Worm (Caenorhabditis elegans) whole organism, young adult: Measurements from ENCODE around the gene cylc-1.
A peak's percentile ranks its signal among the peaks of the same experiment; 100 is the strongest.
"Not testable (repeated sequence)": the region's sequence is repeated elsewhere in the genome, so short reads cannot be mapped to it uniquely, and the experiment has no call there.

Experiments used
- C17E4.6 ChIP-seq: fragments of 200-800 bp; sonication (Bioruptor generic); IDR thresholded peaks from 2 replicates; pipeline ENCODE4 v1.3.6; 2022; ENCODE audit warnings: missing genetic modification reagents, missing genetic modification characterization, missing compliant biosample characterization
- D2030.7 ChIP-seq: fragments of 200-800 bp; sonication (Bioruptor generic); IDR thresholded peaks from 2 replicates; pipeline ENCODE4 v1.3.6; 2022; ENCODE audit warnings: missing genetic modification reagents, missing genetic modification characterization, missing compliant biosample characterization
- F33H1.4 ChIP-seq: fragments of 200-800 bp; sonication (Bioruptor generic); IDR thresholded peaks from 2 replicates; pipeline ENCODE4 v1.3.6; 2022; ENCODE audit warnings: missing genetic modification reagents, missing genetic modification characterization, missing compliant biosample characterization
- Y53G8AR.9 ChIP-seq: fragments of 200-800 bp; sonication (Bioruptor generic); conservative IDR thresholded peaks from 2 replicates; pipeline ENCODE4 v1.3.6; 2022; ENCODE audit warnings: missing genetic modification reagents, missing genetic modification characterization, missing compliant biosample characterization
- Y56A3A.18 ChIP-seq: fragments of 200-800 bp; sonication (Bioruptor generic); IDR thresholded peaks from 2 replicates; pipeline ENCODE4 v1.3.6; 2022; ENCODE audit warnings: missing genetic modification reagents, missing genetic modification characterization, missing compliant biosample characterization
- attf-6 ChIP-seq: fragments of 200-800 bp; sonication (Bioruptor generic); IDR thresholded peaks from 2 replicates; pipeline ENCODE4 v1.3.6; 2022; ENCODE audit warnings: missing genetic modification reagents, missing genetic modification characterization, missing compliant biosample characterization
- bed-2 ChIP-seq: fragments of 200-800 bp; sonication (Bioruptor generic); IDR thresholded peaks from 2 replicates; pipeline ENCODE4 v1.3.6; 2022; ENCODE audit warnings: missing genetic modification reagents, missing genetic modification characterization, missing compliant biosample characterization
- ceh-100 ChIP-seq: fragments of 200-800 bp; sonication (Bioruptor generic); IDR thresholded peaks from 2 replicates; pipeline ENCODE4 v1.3.6; 2022; ENCODE audit warnings: missing genetic modification reagents, missing genetic modification characterization, missing compliant biosample characterization
- dox-1 ChIP-seq: fragments of 200-800 bp; sonication (Bioruptor generic); IDR thresholded peaks from 2 replicates; pipeline ENCODE4 v1.3.6; 2022; ENCODE audit warnings: missing genetic modification reagents, missing genetic modification characterization, missing compliant biosample characterization
- ekl-4 ChIP-seq: fragments of 200-800 bp; sonication (Bioruptor generic); IDR thresholded peaks from 2 replicates; pipeline ENCODE4 v1.3.6; 2022; ENCODE audit warnings: missing genetic modification reagents, missing genetic modification characterization, missing compliant biosample characterization
- gei-17 ChIP-seq: fragments of 200-800 bp; sonication (Bioruptor generic); optimal IDR thresholded peaks from 2 replicates; lab custom pipeline; 2018; ENCODE audit warnings: mild to moderate bottlenecking, missing genetic modification characterization, missing compliant biosample characterization
- hlh-26 ChIP-seq: fragments of 200-800 bp; sonication (Bioruptor generic); conservative IDR thresholded peaks from 2 replicates; pipeline ENCODE4 v1.3.6; 2022; ENCODE audit warnings: missing genetic modification reagents, missing genetic modification characterization, missing compliant biosample characterization
- hmg-1.2 ChIP-seq: fragments of 200-800 bp; sonication (Bioruptor generic); IDR thresholded peaks from 2 replicates; pipeline ENCODE4 v1.3.6; 2022; ENCODE audit warnings: missing genetic modification reagents, missing genetic modification characterization, missing compliant biosample characterization
- hmg-20 ChIP-seq: fragments of 200-800 bp; sonication (Bioruptor generic); IDR thresholded peaks from 2 replicates; pipeline ENCODE4 v1.3.6; 2022; ENCODE audit warnings: missing genetic modification reagents, missing genetic modification characterization, missing compliant biosample characterization
- hsf-1 ChIP-seq: fragments of 200-800 bp; sonication (Bioruptor generic); IDR thresholded peaks from 2 replicates; pipeline ENCODE4 v1.3.6; 2022; ENCODE audit warnings: missing genetic modification reagents, missing genetic modification characterization, missing compliant biosample characterization
- lin-26 ChIP-seq: fragments of 200-800 bp; sonication (Bioruptor generic); IDR thresholded peaks from 2 replicates; pipeline ENCODE4 v1.3.6; 2022; ENCODE audit warnings: missing genetic modification reagents, missing genetic modification characterization, missing compliant biosample characterization
- madf-3 ChIP-seq: fragments of 200-800 bp; sonication (Bioruptor generic); IDR thresholded peaks from 2 replicates; pipeline ENCODE4 v1.3.6; 2022; ENCODE audit warnings: missing genetic modification reagents, missing genetic modification characterization, missing compliant biosample characterization
- madf-6 ChIP-seq: fragments of 200-800 bp; sonication (Bioruptor generic); IDR thresholded peaks from 2 replicates; pipeline ENCODE4 v1.3.6; 2022; ENCODE audit warnings: missing genetic modification reagents, missing genetic modification characterization, missing compliant biosample characterization
- mcd-1 ChIP-seq: fragments of 200-800 bp; sonication (Bioruptor generic); IDR thresholded peaks from 2 replicates; pipeline ENCODE4 v1.3.6; 2022; ENCODE audit warnings: missing genetic modification reagents, missing genetic modification characterization, missing compliant biosample characterization
- nfyb-1 ChIP-seq: fragments of 200-800 bp; sonication (Bioruptor generic); IDR thresholded peaks from 2 replicates; pipeline ENCODE4 v1.3.6; 2022; ENCODE audit warnings: missing genetic modification reagents, missing genetic modification characterization, missing compliant biosample characterization
- pbrm-1 ChIP-seq: fragments of 200-800 bp; sonication (Bioruptor generic); IDR thresholded peaks from 2 replicates; pipeline ENCODE4 v1.3.6; 2022; ENCODE audit warnings: missing genetic modification reagents, missing genetic modification characterization, missing compliant biosample characterization
- rcor-1 ChIP-seq: fragments of 200-800 bp; sonication (Bioruptor generic); IDR thresholded peaks from 2 replicates; pipeline ENCODE4 v1.3.6; 2022; ENCODE audit warnings: missing genetic modification reagents, missing genetic modification characterization, missing compliant biosample characterization
- rpc-1 ChIP-seq, 2 experiments: fragments of 150-350 bp in 1 of 2; sonication (generic microtip) in 1 of 2; optimal IDR thresholded peaks; 2 replicates each; lab custom pipeline; 2014 to 2018; ENCODE audit warnings: missing biosample characterization in 1 of 2, missing genetic modification characterization in 1 of 2, missing genetic modification reagents in 1 of 2, missing genotype in 1 of 2
- snpc-1.1 ChIP-seq: sonication (generic microtip); optimal IDR thresholded peaks from 2 replicates; lab custom pipeline; 2017; ENCODE audit warnings: missing genetic modification characterization, mild to moderate bottlenecking, missing compliant biosample characterization, antibody characterized with exemption, moderate library complexity, missing genotype, missing genetic modification reagents; ENCODE audit not compliant: insufficient read depth
- snpc-1.3 ChIP-seq: sonication (generic microtip); optimal IDR thresholded peaks from 2 replicates; lab custom pipeline; 2017; ENCODE audit warnings: missing genetic modification characterization, mild to moderate bottlenecking, missing compliant biosample characterization, antibody characterized with exemption, moderate library complexity, missing genotype, missing genetic modification reagents; ENCODE audit not compliant: insufficient read depth
- snpc-3.4 ChIP-seq: sonication (generic microtip); optimal IDR thresholded peaks from 2 replicates; lab custom pipeline; 2017; ENCODE audit warnings: missing genetic modification characterization, mild to moderate bottlenecking, missing compliant biosample characterization, antibody characterized with exemption, moderate library complexity, missing genotype, missing genetic modification reagents
- snpc-4 ChIP-seq, 5 experiments: fragments of 150-350 bp in 1 of 5; sonication (generic microtip) in 4 of 5; optimal IDR thresholded peaks; 2 replicates each; lab custom pipeline; 2014 to 2018; ENCODE audit warnings: missing genetic modification characterization in 5 of 5, missing biosample characterization in 3 of 5, antibody characterized with exemption in 2 of 5, mild to moderate bottlenecking in 2 of 5, missing compliant biosample characterization in 2 of 5, missing genotype in 2 of 5, moderate library complexity in 2 of 5, missing genetic modification reagents in 1 of 5
- tbp1 ChIP-seq: fragments of 200-800 bp; sonication (Bioruptor generic); optimal IDR thresholded peaks from 2 replicates; lab custom pipeline; 2018; ENCODE audit warnings: mild to moderate bottlenecking, missing genetic modification characterization, missing compliant biosample characterization
- unc-62 ChIP-seq: fragments of 150-350 bp; optimal IDR thresholded peaks from 2 replicates; lab custom pipeline; 2014; ENCODE audit warnings: missing biosample characterization, missing genetic modification reagents, missing genetic modification characterization
- ztf-26 ChIP-seq: sonication (generic microtip); optimal IDR thresholded peaks from 2 replicates; lab custom pipeline; 2017; ENCODE audit warnings: missing genetic modification characterization, missing compliant biosample characterization

Gene cylc-1

DNA sequence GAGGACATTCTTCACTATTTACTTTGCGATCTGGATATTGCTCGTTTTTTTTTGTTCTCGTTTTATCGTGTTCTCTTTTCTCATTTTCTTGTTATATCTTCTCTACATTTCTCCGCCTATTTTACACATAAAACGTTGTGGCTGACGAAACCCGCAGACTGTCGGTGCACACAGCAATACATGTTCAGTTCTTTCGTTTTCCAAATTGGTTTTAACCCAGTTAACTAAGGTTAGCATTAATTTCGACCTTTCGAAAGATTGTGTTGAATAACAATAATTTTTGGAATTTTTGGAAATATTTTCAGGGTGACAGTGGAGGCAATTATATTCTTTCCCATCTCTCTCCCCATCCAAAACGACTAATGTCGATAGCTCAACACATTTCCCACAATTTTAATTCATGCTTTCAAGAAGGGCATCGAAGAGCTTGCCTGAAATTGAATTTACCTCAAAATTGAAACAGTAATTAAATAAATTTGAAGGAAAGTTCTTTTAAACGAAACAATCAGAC lies 39.2 kb upstream of the cylc-1 start (continued):
- TF ChIP-seq snpc-1.3 (tag; lab: Kevin White, UChicago) = peak; percentile 15
- peak; percentile 63; the same call in 1 of the 2 replicates for TF ChIP-seq lin-26 (GFP tag; lab: Robert Waterston, UW)
- peak; percentile 88 for TF ChIP-seq snpc-1.1

DNA sequence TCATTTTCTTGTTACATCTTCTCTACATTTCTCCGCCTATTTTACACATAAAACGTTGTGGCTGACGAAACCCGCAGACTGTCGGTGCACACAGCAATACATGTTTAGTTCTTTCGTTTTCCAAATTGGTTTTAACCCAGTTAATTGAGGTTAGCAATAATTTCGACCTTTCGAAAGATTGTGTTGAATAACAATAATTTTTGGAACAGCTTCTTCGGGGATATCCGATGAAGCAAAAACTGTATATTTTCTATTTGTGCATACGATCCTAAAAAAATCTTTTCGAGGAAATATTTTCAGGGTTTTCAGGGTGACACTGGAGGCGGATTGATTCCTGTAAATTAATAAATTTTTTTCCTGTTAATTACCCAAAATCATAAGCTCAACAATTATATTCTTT lies 36.2 kb upstream of the cylc-1 start:
- TF ChIP-seq rcor-1 (GFP tag; lab: Robert Waterston, UW) = peak; percentile 49; the same call in 1 of the 2 replicates
- TF ChIP-seq madf-3 (GFP tag; lab: Robert Waterston, UW) = 0 out of 2 replicates have a peak, but pooled peaks have one; percentile 55
- TF ChIP-seq ceh-100 = peak; percentile 39
- TF ChIP-seq D2030.7 (GFP tag; lab: Robert Waterston, UW) = peak; percentile 92
- TF ChIP-seq madf-6 (GFP tag; lab: Robert Waterston, UW) = peak; percentile 81
- peak; percentile 97 for TF ChIP-seq attf-6 (GFP tag; lab: Robert Waterston, UW)
- TF ChIP-seq Y53G8AR.9 (GFP tag; lab: Robert Waterston, UW) = 0 out of 2 replicates have a peak, but pooled peaks have one; percentile 57
- peak; percentile 68; the same call in 1 of the 2 replicates for TF ChIP-seq hsf-1 (GFP tag; lab: Robert Waterston, UW)
- peak; percentile 80 for TF ChIP-seq hmg-1.2
- peak; percentile 58; the same call in 1 of the 2 replicates for TF ChIP-seq C17E4.6 (GFP tag; lab: Robert Waterston, UW)
- TF ChIP-seq nfyb-1 = peak; percentile 74
- TF ChIP-seq snpc-1.1 = peak; percentile 46
- peak; percentile 82 for TF ChIP-seq Y56A3A.18 (GFP tag; lab: Robert Waterston, UW)
- 0 out of 2 replicates have a peak, but pooled peaks have one; percentile 42 for TF ChIP-seq hmg-20
- peak; percentile 75; the same call in 1 of the 2 replicates for TF ChIP-seq ekl-4 (GFP tag; lab: Robert Waterston, UW)
- TF ChIP-seq dox-1 (GFP tag; lab: Robert Waterston, UW) = 0 out of 2 replicates have a peak, but pooled peaks have one; percentile 43
- TF ChIP-seq tbp1 (GFP tag; lab: Kevin White, UChicago) = peak; percentile 45
- TF ChIP-seq F33H1.4 (GFP tag; lab: Robert Waterston, UW) = peak; percentile 58
- TF ChIP-seq snpc-4 (GFP tag; optimal IDR thresholded peaks at IDR 0.05; lab: Kevin White, UChicago) = peak; percentile 60
- peak; percentile 48 to 95 (median 90) for TF ChIP-seq snpc-4 (tag; optimal IDR thresholded peaks at IDR 0.05; lab: Kevin White, UChicago)
- peak; percentile 78 for TF ChIP-seq pbrm-1
- TF ChIP-seq, all 124 proteins: peak for 20; not testable (repeated sequence) for 104

- TF ChIP-seq mcd-1 (GFP tag; lab: Robert Waterston, UW); bed-2 (GFP tag; lab: Robert Waterston, UW); ztf-26 (tag; lab: Kevin White, UChicago): not testable (repeated sequence)
- TF ChIP-seq, all 124 proteins: peak for 0; not testable (repeated sequence) for 124
These were observed 34.7 kb upstream of the cylc-1 start, which contains the start of gene msp-19 for ce11 chrIV:5260289-5260688. TSS of gene msp-19 (plus strand) at chrIV:5260589.

ce11 chrIV:5258385-5258784 lies 32.8 kb upstream of the cylc-1 start, which contains the start of gene ttbk-2.1:
TSS of gene ttbk-2.1 (plus strand) at chrIV:5258685.
- TF ChIP-seq rpc-1 (optimal IDR thresholded peaks at IDR 0.05; lab: Kevin White, UChicago); rpc-1 (tag; optimal IDR thresholded peaks at IDR 0.05; lab: Kevin White, UChicago); unc-62; nfyb-1: not testable (repeated sequence)

DNA sequence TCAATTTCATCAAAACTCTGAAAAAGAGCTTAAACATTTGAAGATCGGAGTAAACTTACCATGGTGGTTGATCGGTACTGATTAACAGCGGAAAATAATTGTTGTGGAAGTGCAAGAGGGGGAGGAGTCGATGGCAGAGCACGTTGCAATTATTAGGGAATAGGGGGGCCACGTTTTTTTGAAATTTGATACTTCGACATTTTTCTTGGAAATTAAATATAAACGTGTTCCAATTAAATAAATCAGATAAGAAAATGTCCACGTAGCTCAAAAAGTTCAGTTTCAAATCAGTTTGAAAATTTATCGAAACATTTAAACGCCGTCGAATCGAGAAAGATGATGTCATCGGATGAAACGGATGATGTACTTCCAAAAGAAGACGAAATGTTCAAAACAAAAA lies 31.2 kb upstream of the cylc-1 start, which contains the start of gene F36H12.9:
TSS of gene F36H12.9 (plus strand) at position 301 of the 400 bp plus-strand sequence.
- TF ChIP-seq snpc-3.4 (tag; lab: Kevin White, UChicago); gei-17 (GFP tag; lab: Kevin White, UChicago); hlh-26 (GFP tag; lab: Robert Waterston, UW): not testable (repeated sequence)
